Fruit fly (Drosophila melanogaster) whole organism, embryonic: Measurements from ENCODE around the gene CG3635.

Experiments
- Ada2b ChIP-seq: fragments of 200-800 bp; sonication (Bioruptor generic); IDR thresholded peaks from 2 replicates; pipeline ENCODE4 v1.3.6; 2022; ENCODE audit warnings: missing biosample characterization, missing genetic modification characterization
- CG1024 ChIP-seq: fragments of 200-800 bp; sonication (Bioruptor generic); IDR thresholded peaks from 2 replicates; pipeline ENCODE4 v1.3.6; 2022; ENCODE audit warnings: missing biosample characterization, missing genetic modification characterization
- CG1233 ChIP-seq: fragments of 200-800 bp; sonication (Bioruptor generic); optimal IDR thresholded peaks from 4 replicates; lab custom pipeline; 2018; ENCODE audit warnings: missing biosample characterization, mild to moderate bottlenecking, missing genetic modification characterization
- CG13894 ChIP-seq: fragments of 200-800 bp; sonication (Bioruptor generic); optimal IDR thresholded peaks from 3 replicates; lab custom pipeline; 2018; ENCODE audit warnings: missing biosample characterization, mild to moderate bottlenecking, missing genetic modification characterization, moderate library complexity
- CG15269 ChIP-seq: fragments of 200-800 bp; sonication (Bioruptor generic); optimal IDR thresholded peaks from 2 replicates; lab custom pipeline; 2018; ENCODE audit warnings: missing biosample characterization, mild to moderate bottlenecking, missing genetic modification characterization, moderate library complexity
- CG32772 ChIP-seq: fragments of 200-800 bp; sonication (Bioruptor generic); IDR thresholded peaks from 2 replicates; pipeline ENCODE4 v1.3.6; 2022; ENCODE audit warnings: missing biosample characterization, missing genetic modification characterization
- CG4404 ChIP-seq: fragments of 200-800 bp; sonication (Bioruptor generic); IDR thresholded peaks from 2 replicates; pipeline ENCODE4 v1.3.6; 2022; ENCODE audit warnings: missing biosample characterization, missing genetic modification characterization
- CG6175 ChIP-seq: fragments of 200-800 bp; sonication (Bioruptor generic); IDR thresholded peaks from 3 replicates; pipeline ENCODE4 v1.3.6; 2022; ENCODE audit warnings: missing biosample characterization, missing genetic modification characterization
- CG8478 ChIP-seq: fragments of >200 bp; optimal IDR thresholded peaks from 2 replicates; lab custom pipeline; 2018
- CG8765 ChIP-seq: fragments of 200-800 bp; sonication (Bioruptor generic); IDR thresholded peaks from 2 replicates; pipeline ENCODE4 v1.3.6; 2022; ENCODE audit warnings: missing biosample characterization, missing genetic modification characterization
- CG9727 ChIP-seq: fragments of 200-800 bp; sonication (Bioruptor generic); optimal IDR thresholded peaks from 3 replicates; lab custom pipeline; 2017; ENCODE audit warnings: missing biosample characterization, mild to moderate bottlenecking, missing genetic modification characterization
- CrebB ChIP-seq: fragments of 200-800 bp; sonication (Bioruptor generic); optimal IDR thresholded peaks from 3 replicates; lab custom pipeline; 2018; ENCODE audit warnings: missing biosample characterization, mild to moderate bottlenecking, missing genetic modification characterization
- Deaf1 ChIP-seq: fragments of 200-800 bp; optimal IDR thresholded peaks from 3 replicates; lab custom pipeline; 2019; ENCODE audit warnings: missing biosample characterization, mild to moderate bottlenecking, missing genetic modification characterization, moderate library complexity
- Fer1 ChIP-seq: fragments of 200-800 bp; sonication (Bioruptor generic); optimal IDR thresholded peaks from 2 replicates; lab custom pipeline; 2017; ENCODE audit warnings: missing biosample characterization, mild to moderate bottlenecking, missing genetic modification characterization
- Mes4 ChIP-seq: fragments of 200-800 bp; sonication (Bioruptor generic); optimal IDR thresholded peaks from 2 replicates; lab custom pipeline; 2016; ENCODE audit warnings: missing biosample characterization, missing genetic modification characterization
- Nf-YB ChIP-seq: fragments of 200-800 bp; sonication (Bioruptor generic); optimal IDR thresholded peaks from 3 replicates; lab custom pipeline; 2019; ENCODE audit warnings: missing biosample characterization, mild to moderate bottlenecking, missing genetic modification characterization, moderate library complexity
- bowl ChIP-seq: fragments of 200-800 bp; sonication (Bioruptor generic); IDR thresholded peaks from 2 replicates; pipeline ENCODE4 v1.3.6; 2022; ENCODE audit warnings: missing biosample characterization, missing genetic modification characterization
- dmrt11E ChIP-seq: fragments of 200-800 bp; sonication (Bioruptor generic); optimal IDR thresholded peaks from 3 replicates; lab custom pipeline; 2018; ENCODE audit warnings: missing biosample characterization, mild to moderate bottlenecking, missing genetic modification characterization, moderate library complexity
- mld ChIP-seq: fragments of 200-800 bp; sonication (Bioruptor generic); IDR thresholded peaks from 3 replicates; pipeline ENCODE4 v1.3.6; 2022; ENCODE audit warnings: missing biosample characterization, missing genetic modification characterization; ENCODE audit not compliant: partially characterized antibody
- peb ChIP-seq: fragments of 200-800 bp; sonication (Bioruptor generic); IDR thresholded peaks from 2 replicates; pipeline ENCODE4 v1.3.6; 2022; ENCODE audit warnings: missing biosample characterization, missing genetic modification characterization
- pho ChIP-seq: fragments of 200-800 bp; sonication (Bioruptor generic); optimal IDR thresholded peaks from 2 replicates; lab custom pipeline; 2016; ENCODE audit warnings: missing biosample characterization, missing genetic modification characterization
- pzg ChIP-seq: fragments of 200-800 bp; sonication (Bioruptor generic); optimal IDR thresholded peaks from 3 replicates; lab custom pipeline; 2018; ENCODE audit warnings: missing biosample characterization, mild to moderate bottlenecking, missing genetic modification characterization, moderate library complexity
- ssp ChIP-seq: fragments of 200-800 bp; sonication (Bioruptor generic); IDR thresholded peaks from 2 replicates; pipeline ENCODE4 v1.3.6; 2022; ENCODE audit warnings: missing biosample characterization, missing genetic modification characterization
- stwl ChIP-seq: fragments of 200-800 bp; sonication (Bioruptor generic); optimal IDR thresholded peaks from 3 replicates; lab custom pipeline; 2018; ENCODE audit warnings: missing biosample characterization, mild to moderate bottlenecking, missing genetic modification characterization, moderate library complexity
- trem ChIP-seq: fragments of 200-800 bp; optimal IDR thresholded peaks from 3 replicates; lab custom pipeline; 2019; ENCODE audit warnings: missing biosample characterization, mild to moderate bottlenecking, missing genetic modification characterization, moderate library complexity

The CG3635 gene

DNA sequence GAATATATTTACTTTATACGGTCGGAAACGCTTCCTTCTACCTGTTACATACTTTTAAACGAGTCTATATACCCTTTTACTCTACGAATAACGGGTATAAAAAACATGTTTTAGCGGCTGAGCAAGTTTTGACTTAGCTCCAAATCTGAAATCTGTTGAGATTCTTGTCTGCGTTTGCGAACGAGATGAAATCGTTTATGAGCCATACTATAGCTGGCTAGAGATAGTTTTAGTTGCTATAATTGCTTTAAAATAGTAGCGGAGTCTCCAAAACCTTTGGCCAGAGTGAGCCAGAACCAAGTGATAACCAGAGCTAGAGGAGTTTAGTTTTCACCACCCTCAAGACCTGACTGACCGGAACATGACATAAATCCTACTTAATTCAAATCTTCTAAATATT is 1.2 kb downstream of the CG3635 start:
- TF ChIP-seq mld (GFP tag; lab: Robert Waterston, UW) (peak; percentile 67; the same call in 1 of the 3 replicates), CG8765 (GFP tag; lab: Robert Waterston, UW) (no peak), bowl (GFP tag; lab: Robert Waterston, UW) (no peak), CG13894 (peak; percentile 71), pho (GFP tag; lab: Kevin White, UChicago) (no peak)
- TF ChIP-seq, all 482 proteins: peak for 2

DNA sequence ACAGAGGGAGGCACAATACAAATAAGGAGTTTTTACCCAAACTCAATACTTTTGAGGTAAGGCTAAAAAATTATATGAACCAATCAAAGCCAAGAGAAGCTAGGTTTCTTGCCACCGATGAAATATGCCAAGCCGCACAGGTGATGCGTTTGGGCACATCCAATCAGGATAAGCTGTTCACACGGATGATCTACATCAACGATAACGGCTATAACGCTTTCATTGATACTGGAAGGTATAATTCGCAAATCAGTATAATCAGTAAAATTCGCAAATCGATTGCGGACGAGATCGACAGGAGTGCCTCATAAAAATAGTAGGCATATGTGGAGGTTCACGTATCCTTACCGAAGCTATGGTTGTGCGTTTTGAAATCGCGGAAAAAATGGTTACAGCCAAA is 24.1 kb downstream of the CG3635 start:
- TF ChIP-seq ssp (peak; percentile 67), CG1024 (GFP tag; lab: Robert Waterston, UW) (peak; percentile 65)

DNA sequence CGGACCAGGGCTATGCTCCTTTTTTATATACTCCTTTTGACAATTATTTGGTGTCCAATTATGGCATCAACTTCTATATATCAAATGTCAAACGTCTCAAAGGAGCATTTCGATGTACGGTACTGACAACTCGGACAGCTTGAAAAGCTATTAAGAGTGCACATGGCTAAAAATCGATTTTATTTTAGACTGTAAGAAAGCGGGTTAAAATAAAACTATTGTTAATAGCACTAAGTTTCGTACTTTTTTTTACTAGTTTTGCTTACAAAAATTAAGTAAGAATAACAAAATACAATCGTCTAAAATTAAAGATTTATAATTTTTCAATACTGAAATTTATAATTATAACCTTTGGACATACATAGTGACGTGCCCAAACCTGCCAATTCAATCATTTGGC is 39.1 kb downstream of the CG3635 start, which contains the start of gene Ir40a:
Gene Ir40a, minus strand, starts transcription at position 101 of the 400 bp plus-strand sequence.
- TF ChIP-seq CG9727 (GFP tag; lab: Kevin White, UChicago) (no peak), trem (tag; lab: Kevin White, UChicago) (no peak), CrebB (tag; lab: Kevin White, UChicago) (no peak), CG6175 (GFP tag; lab: Robert Waterston, UW) (no peak), Mes4 (GFP tag; lab: Kevin White, UChicago) (no peak), CG4404 (GFP tag; lab: Robert Waterston, UW) (no peak), dmrt11E (tag; lab: Kevin White, UChicago) (no peak), CG15269 (tag; lab: Kevin White, UChicago) (no peak), Ada2b (GFP tag; lab: Robert Waterston, UW) (no peak), pzg (GFP tag; lab: Kevin White, UChicago) (no peak), Deaf1 (tag; lab: Kevin White, UChicago) (no peak), CG1233 (GFP tag; lab: Kevin White, UChicago) (no peak), Fer1 (GFP tag; lab: Kevin White, UChicago) (no peak), peb (GFP tag; lab: Robert Waterston, UW) (no peak), CG32772 (no peak), CG8478 (no peak), Nf-YB (GFP tag; lab: Kevin White, UChicago) (no peak), stwl (tag; lab: Kevin White, UChicago) (no peak)
